Fruit fly (Drosophila melanogaster): Measurements from ENCODE around the gene Irp-1A.
A peak's percentile ranks its signal among the peaks of the same experiment; 100 is the strongest.

Irp-1A gene

DNA sequence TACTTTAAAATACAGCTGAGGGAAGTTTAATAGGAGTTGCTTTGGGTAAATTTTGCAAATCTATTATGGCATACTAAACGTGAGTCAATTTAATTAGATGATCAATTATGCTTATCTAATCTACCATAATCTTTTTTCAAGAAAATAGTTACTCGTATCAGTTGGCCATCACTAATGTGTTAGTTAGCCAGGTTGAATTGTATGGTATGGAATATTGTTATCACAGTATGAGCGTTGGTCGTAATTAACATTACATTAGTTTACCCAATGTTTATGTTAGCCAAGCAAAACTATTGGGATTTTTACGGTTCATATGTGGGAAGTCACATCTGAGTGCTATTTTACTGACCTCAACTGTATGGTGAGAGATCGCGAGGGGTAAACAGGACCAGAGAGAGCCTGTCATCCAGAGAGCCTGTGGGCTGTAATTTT lies 50.8 kb downstream of the Irp-1A start (continued):
- TF ChIP-seq H2.0 (GFP tag; IDR thresholded peaks at IDR 0.05) (peak; percentile 31; the same call in 1 of the 2 replicates), CG15601 (tag; optimal IDR thresholded peaks at IDR 0.05) (peak; percentile 49), CG5245 (GFP tag; optimal IDR thresholded peaks at IDR 0.05) (peak; percentile 60), CG6854 (GFP tag; optimal IDR thresholded peaks at IDR 0.05) (peak; percentile 24), lilli (GFP tag; optimal IDR thresholded peaks at IDR 0.05) (peak; percentile 73), ATbp (GFP tag; optimal IDR thresholded peaks at IDR 0.05) (no peak), Hey (tag; optimal IDR thresholded peaks at IDR 0.05) (no peak), HHEX (GFP tag; optimal IDR thresholded peaks at IDR 0.05) (peak; percentile 57), unc-4 (GFP tag; IDR thresholded peaks at IDR 0.05; ENCODE audit: partially characterized antibody) (no peak), Doc3 (GFP tag; IDR thresholded peaks at IDR 0.05; ENCODE audit: partially characterized antibody) (no peak), row (GFP tag; IDR thresholded peaks at IDR 0.05) (peak; percentile 83), CG7987 (GFP tag; optimal IDR thresholded peaks at IDR 0.05) (no peak), gt (GFP tag; IDR thresholded peaks at IDR 0.05) (no peak), Oaz (GFP tag; IDR thresholded peaks at IDR 0.05) (no peak), CG18011 (GFP tag; optimal IDR thresholded peaks at IDR 0.05) (no peak), CG13123 (GFP tag; optimal IDR thresholded peaks at IDR 0.05) (peak; percentile 6), D19A (tag; optimal IDR thresholded peaks at IDR 0.05) (peak; percentile 74), lbe (GFP tag; optimal IDR thresholded peaks at IDR 0.05) (no peak), CG9609 (GFP tag; optimal IDR thresholded peaks at IDR 0.05) (peak; percentile 65), Taf1 (GFP tag; IDR thresholded peaks at IDR 0.05) (0 out of 2 replicates have a peak, but pooled peaks have one; percentile 12), bigmax (GFP tag; optimal IDR thresholded peaks at IDR 0.05) (no peak), btn (GFP tag; optimal IDR thresholded peaks at IDR 0.05) (peak; percentile 33), sim (GFP tag; IDR thresholded peaks at IDR 0.05) (0 out of 2 replicates have a peak, but pooled peaks have one; percentile 13), CG14667 (GFP tag; IDR thresholded peaks at IDR 0.05) (no peak), CG10543 (GFP tag; optimal IDR thresholded peaks at IDR 0.05) (no peak), kni (GFP tag; optimal IDR thresholded peaks at IDR 0.05) (peak; percentile 11), zen (tag; optimal IDR thresholded peaks at IDR 0.05) (peak; percentile 95), pzg (GFP tag; optimal IDR thresholded peaks at IDR 0.05) (no peak), Dll (GFP tag; IDR thresholded peaks at IDR 0.05; ENCODE audit: partially characterized antibody) (no peak), CG7372 (GFP tag; IDR thresholded peaks at IDR 0.05) (no peak), CG33557 (GFP tag; optimal IDR thresholded peaks at IDR 0.05) (peak; percentile 93), CG6765 (GFP tag; optimal IDR thresholded peaks at IDR 0.05) (no peak), CG9215 (GFP tag; IDR thresholded peaks at IDR 0.05) (peak; percentile 37; the same call in 1 of the 2 replicates), Sry-β (GFP tag; optimal IDR thresholded peaks at IDR 0.05) (peak; percentile 5), CG15696 (tag; optimal IDR thresholded peaks at IDR 0.05) (peak; percentile 96), CG12071 (GFP tag; optimal IDR thresholded peaks at IDR 0.05) (no peak), nau (GFP tag; optimal IDR thresholded peaks at IDR 0.05) (no peak), sisA (GFP tag; IDR thresholded peaks at IDR 0.05) (no peak), corto (GFP tag; optimal IDR thresholded peaks at IDR 0.05) (peak; percentile 28), Opbp (GFP tag; IDR thresholded peaks at IDR 0.05; ENCODE audit: partially characterized antibody) (no peak), D (optimal IDR thresholded peaks at IDR 0.05) (no peak), D (GFP tag; optimal IDR thresholded peaks at IDR 0.05) (peak; percentile 84), Gsc (GFP tag; IDR thresholded peaks at IDR 0.05) (no peak), CG34422 (GFP tag; IDR thresholded peaks at IDR 0.05) (no peak), scrt (GFP tag; optimal IDR thresholded peaks at IDR 0.05) (no peak), NC2α (GFP tag; optimal IDR thresholded peaks at IDR 0.05) (peak; percentile 65), odd (GFP tag; optimal IDR thresholded peaks at IDR 0.05) (peak; percentile 55), Jarid2 (GFP tag; optimal IDR thresholded peaks at IDR 0.05) (peak; percentile 5), CG4360 (GFP tag; IDR thresholded peaks at IDR 0.05) (no peak), bsh (GFP tag; optimal IDR thresholded peaks at IDR 0.05) (peak in 1 of 2 experiments; percentile 62)
